Worm (Caenorhabditis elegans) whole organism, midembryonic: ENCODE results near the gene fbxb-48.

Source experiments
- flt-1 ChIP-seq: fragments of 200-800 bp; sonication (Bioruptor generic); IDR thresholded peaks from 2 replicates; pipeline ENCODE4 v1.3.6; 2022; ENCODE audit warnings: missing genetic modification characterization, missing compliant biosample characterization
- tab-1 ChIP-seq: fragments of 200-800 bp; sonication (Bioruptor generic); IDR thresholded peaks from 2 replicates; pipeline ENCODE4 v1.3.6; 2022; ENCODE audit warnings: missing genetic modification characterization, missing compliant biosample characterization
- ztf-23 ChIP-seq: fragments of 200-800 bp; sonication (Bioruptor generic); IDR thresholded peaks from 2 replicates; pipeline ENCODE4 v1.3.6; 2022; ENCODE audit warnings: missing genetic modification reagents, missing genetic modification characterization, missing compliant biosample characterization

ce11 chrII:1688813-1689212 lies 30.2 kb downstream of the fbxb-48 start, which contains the start of the genes fbxb-18 and fbxb-19:
- TF ChIP-seq ztf-23 (GFP tag; lab: Robert Waterston, UW) (no peak), tab-1 (no peak), flt-1 (GFP tag; lab: Robert Waterston, UW) (no peak)
